Fruit fly (Drosophila melanogaster): Measurements from ENCODE around the gene Adh.
A peak's percentile ranks its signal among the peaks of the same experiment; 100 is the strongest.

The Adh gene

dm6 chr2L:14619602-14620001 is 4.2 kb downstream of the Adh start (continued):
- TF ChIP-seq cyc (GFP tag; optimal IDR thresholded peaks at IDR 0.05) (no peak), CG6808 (GFP tag; optimal IDR thresholded peaks at IDR 0.05) (peak; percentile 8), CG6854 (GFP tag; optimal IDR thresholded peaks at IDR 0.05) (no peak), CG11902 (GFP tag; optimal IDR thresholded peaks at IDR 0.05) (no peak), Lpt (GFP tag; optimal IDR thresholded peaks at IDR 0.05) (peak; percentile 67), achi (GFP tag; optimal IDR thresholded peaks at IDR 0.05) (peak; percentile 49), pdm3 (GFP tag; optimal IDR thresholded peaks at IDR 0.05) (peak; percentile 59), CG3919 (GFP tag; optimal IDR thresholded peaks at IDR 0.05) (peak; percentile 62), CG9139 (GFP tag; optimal IDR thresholded peaks at IDR 0.05) (no peak), Blimp-1 (GFP tag; optimal IDR thresholded peaks at IDR 0.05) (no peak), Hr4 (GFP tag; optimal IDR thresholded peaks at IDR 0.05) (peak; percentile 84), svp (GFP tag) (no peak), Met (GFP tag; optimal IDR thresholded peaks at IDR 0.05) (no peak), CG8319 (GFP tag; optimal IDR thresholded peaks at IDR 0.05) (peak; percentile 22), Hr39 (GFP tag; optimal IDR thresholded peaks at IDR 0.05) (peak; percentile 29), dac (GFP tag; optimal IDR thresholded peaks at IDR 0.05) (peak; percentile 44), CG6276 (GFP tag; optimal IDR thresholded peaks at IDR 0.05) (peak; percentile 66), CG3032 (tag; optimal IDR thresholded peaks at IDR 0.05) (peak; percentile 24), fd59A (GFP tag; optimal IDR thresholded peaks at IDR 0.05) (peak; percentile 24), CG8119 (GFP tag; IDR thresholded peaks at IDR 0.05) (peak; percentile 83), CG6792 (GFP tag; optimal IDR thresholded peaks at IDR 0.05) (peak; percentile 32), CG8632 (GFP tag; optimal IDR thresholded peaks at IDR 0.05) (no peak), Gug (GFP tag; IDR thresholded peaks at IDR 0.05) (peak; percentile 86), Hr38 (GFP tag; optimal IDR thresholded peaks at IDR 0.05) (no peak), CG34406 (GFP tag; optimal IDR thresholded peaks at IDR 0.05) (peak; percentile 19), vri (GFP tag; optimal IDR thresholded peaks at IDR 0.05) (no peak), CG4318 (GFP tag; optimal IDR thresholded peaks at IDR 0.05) (peak; percentile 7), CG10631 (GFP tag; optimal IDR thresholded peaks at IDR 0.05) (peak; percentile 45), Ets21C (GFP tag; optimal IDR thresholded peaks at IDR 0.05) (no peak), Eip93F (GFP tag; optimal IDR thresholded peaks at IDR 0.05) (no peak), topi (GFP tag; optimal IDR thresholded peaks at IDR 0.05) (peak; percentile 23), CG10669 (GFP tag; optimal IDR thresholded peaks at IDR 0.05) (peak; percentile 46), fd85E (GFP tag; optimal IDR thresholded peaks at IDR 0.05) (no peak), Sox14 (GFP tag; optimal IDR thresholded peaks at IDR 0.05) (peak; percentile 52), OdsH (GFP tag; optimal IDR thresholded peaks at IDR 0.05) (peak; percentile 66), CG11294 (GFP tag; IDR thresholded peaks at IDR 0.05) (peak; percentile 68), Smox (GFP tag; optimal IDR thresholded peaks at IDR 0.05) (no peak), CG32006 (GFP tag; optimal IDR thresholded peaks at IDR 0.05) (peak; percentile 79), CG15336 (GFP tag; IDR thresholded peaks at IDR 0.05) (peak; percentile 89)

dm6 chr2L:14622182-14622581 is 6.8 kb downstream of the Adh start:
- TF ChIP-seq eg (GFP tag; IDR thresholded peaks at IDR 0.05) (peak; percentile 92), Eip75B (GFP tag; optimal IDR thresholded peaks at IDR 0.05) (peak; percentile 97), Blimp-1 (GFP tag; optimal IDR thresholded peaks at IDR 0.05) (peak; percentile 16), fd59A (GFP tag; optimal IDR thresholded peaks at IDR 0.05) (peak; percentile 90), CG6163 (GFP tag; IDR thresholded peaks at IDR 0.05) (peak; percentile 96), CG31627 (GFP tag; optimal IDR thresholded peaks at IDR 0.05) (peak; percentile 86), Hr39 (GFP tag; optimal IDR thresholded peaks at IDR 0.05) (peak; percentile 88), CG6276 (GFP tag; optimal IDR thresholded peaks at IDR 0.05) (peak; percentile 80), CG11902 (GFP tag; optimal IDR thresholded peaks at IDR 0.05) (peak; percentile 88), CG6808 (GFP tag; optimal IDR thresholded peaks at IDR 0.05) (peak; percentile 94), Ets96B (tag; optimal IDR thresholded peaks at IDR 0.05) (peak; percentile 87), CG15336 (GFP tag; IDR thresholded peaks at IDR 0.05) (peak; percentile 92), OdsH (GFP tag; optimal IDR thresholded peaks at IDR 0.05) (peak; percentile 94), ss (GFP tag; optimal IDR thresholded peaks at IDR 0.05) (peak; percentile 94 to 96), Eip78C (GFP tag) (peak; percentile 98), CG16779 (tag; optimal IDR thresholded peaks at IDR 0.05) (peak; percentile 85), CG10669 (GFP tag; optimal IDR thresholded peaks at IDR 0.05) (peak; percentile 95), CG11762 (GFP tag; optimal IDR thresholded peaks at IDR 0.05; ENCODE audit: insufficient read depth) (peak; percentile 90), fkh (GFP tag; optimal IDR thresholded peaks at IDR 0.05) (no peak), CG6792 (GFP tag; optimal IDR thresholded peaks at IDR 0.05) (peak; percentile 89), Ets21C (GFP tag; optimal IDR thresholded peaks at IDR 0.05) (peak; percentile 67), Lpt (GFP tag; optimal IDR thresholded peaks at IDR 0.05) (peak; percentile 92), CG10631 (GFP tag; optimal IDR thresholded peaks at IDR 0.05) (peak; percentile 94), Hr4 (GFP tag; optimal IDR thresholded peaks at IDR 0.05) (peak; percentile 88), dac (GFP tag; optimal IDR thresholded peaks at IDR 0.05) (peak; percentile 73), topi (GFP tag; optimal IDR thresholded peaks at IDR 0.05) (peak; percentile 90), Sox15 (GFP tag; optimal IDR thresholded peaks at IDR 0.05) (peak; percentile 79)
